Fruit fly (Drosophila melanogaster): ENCODE data around the gene sofe.

The sofe gene

DNA sequence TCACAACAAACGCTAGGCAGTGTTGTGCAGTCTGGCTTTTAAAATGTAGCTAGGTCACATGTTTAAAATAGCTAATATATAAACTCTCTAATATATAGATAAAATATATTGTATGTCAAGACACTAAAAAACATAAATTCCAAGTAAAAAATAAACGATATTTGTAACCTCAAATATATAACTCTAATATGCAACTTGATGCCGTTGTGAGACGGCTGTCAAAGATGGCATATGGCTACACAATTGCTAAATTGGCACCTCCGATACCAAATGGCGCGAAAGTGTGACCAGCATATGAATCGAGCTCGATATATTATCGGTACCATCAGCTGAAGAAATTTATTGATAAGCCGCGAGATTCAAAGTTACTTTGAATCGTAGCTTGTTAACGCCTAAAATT, 42.0 kb upstream of the sofe start, which contains the start of gene CG1582 (continued):
- TF ChIP-seq chif (GFP tag; optimal IDR thresholded peaks at IDR 0.05) (no peak), CG15696 (tag; optimal IDR thresholded peaks at IDR 0.05) (peak; percentile 25), CG12391 (tag; optimal IDR thresholded peaks at IDR 0.05) (peak; percentile 53), insv (GFP tag; optimal IDR thresholded peaks at IDR 0.05) (no peak), CG1832 (GFP tag; optimal IDR thresholded peaks at IDR 0.05) (no peak), CG13287 (GFP tag; IDR thresholded peaks at IDR 0.05; ENCODE audit: partially characterized antibody) (peak; percentile 43; the same call in 1 of the 2 replicates), Med (GFP tag) (peak; percentile 51), Trl (optimal IDR thresholded peaks at IDR 0.05) (no peak), Trl (GFP tag; optimal IDR thresholded peaks at IDR 0.05) (no peak), Dek (tag; optimal IDR thresholded peaks at IDR 0.05) (peak; percentile 47), D19A (tag; optimal IDR thresholded peaks at IDR 0.05) (peak; percentile 4), wdn (GFP tag; IDR thresholded peaks at IDR 0.05) (no peak), cg (GFP tag; optimal IDR thresholded peaks at IDR 0.05) (no peak), CG10366 (GFP tag; IDR thresholded peaks at IDR 0.05) (no peak), CG14667 (GFP tag; IDR thresholded peaks at IDR 0.05) (no peak), sens-2 (GFP tag; IDR thresholded peaks at IDR 0.05) (no peak), CG8290 (GFP tag; optimal IDR thresholded peaks at IDR 0.05) (no peak), CG8290 (tag; optimal IDR thresholded peaks at IDR 0.05) (no peak), MTF-1 (GFP tag; optimal IDR thresholded peaks at IDR 0.05; ENCODE audit: borderline replicate concordance) (no peak), zf30C (GFP tag; optimal IDR thresholded peaks at IDR 0.05) (no peak), MBD-R2 (GFP tag; IDR thresholded peaks at IDR 0.05) (peak; percentile 78), Hmx (GFP tag; optimal IDR thresholded peaks at IDR 0.05) (no peak), stc (GFP tag; IDR thresholded peaks at IDR 0.05) (no peak), onecut (GFP tag; IDR thresholded peaks at IDR 0.05) (no peak), CG7372 (GFP tag; IDR thresholded peaks at IDR 0.05) (no peak), CG34376 (GFP tag; optimal IDR thresholded peaks at IDR 0.05) (no peak), disco-r (GFP tag; optimal IDR thresholded peaks at IDR 0.05) (no peak), CG11723 (GFP tag; optimal IDR thresholded peaks at IDR 0.05) (no peak), CG31224 (GFP tag; IDR thresholded peaks at IDR 0.05) (no peak), CG5953 (GFP tag; IDR thresholded peaks at IDR 0.05) (no peak), CG8765 (GFP tag; IDR thresholded peaks at IDR 0.05) (no peak), cwo (GFP tag; optimal IDR thresholded peaks at IDR 0.05) (no peak), unpg (GFP tag; optimal IDR thresholded peaks at IDR 0.05) (peak; percentile 14), unc-4 (GFP tag; IDR thresholded peaks at IDR 0.05; ENCODE audit: partially characterized antibody) (peak; percentile 42; the same call in 1 of the 2 replicates), dmrt11E (tag; optimal IDR thresholded peaks at IDR 0.05) (peak; percentile 21), Side (GFP tag; optimal IDR thresholded peaks at IDR 0.05) (no peak), gce (GFP tag; IDR thresholded peaks at IDR 0.05) (no peak), ase (GFP tag; IDR thresholded peaks at IDR 0.05) (no peak), caup (GFP tag; optimal IDR thresholded peaks at IDR 0.05; ENCODE audit: severe bottlenecking) (no peak), CG2889 (GFP tag; IDR thresholded peaks at IDR 0.05) (no peak), Myb (GFP tag; optimal IDR thresholded peaks at IDR 0.05) (no peak), salm (tag; optimal IDR thresholded peaks at IDR 0.05) (no peak), ems (GFP tag; optimal IDR thresholded peaks at IDR 0.05) (no peak), ci (GFP tag; IDR thresholded peaks at IDR 0.05) (no peak), CG4424 (GFP tag; optimal IDR thresholded peaks at IDR 0.05) (no peak), Antp (GFP tag; optimal IDR thresholded peaks at IDR 0.05) (no peak), Bdp1 (GFP tag; optimal IDR thresholded peaks at IDR 0.05) (no peak), Abd-B (GFP tag; optimal IDR thresholded peaks at IDR 0.05) (peak; percentile 13), toy (GFP tag; IDR thresholded peaks at IDR 0.05) (no peak), gsb (GFP tag; IDR thresholded peaks at IDR 0.05) (no peak), sqz (GFP tag; optimal IDR thresholded peaks at IDR 0.05) (no peak), sim (GFP tag; IDR thresholded peaks at IDR 0.05) (no peak), CG12299 (tag; optimal IDR thresholded peaks at IDR 0.05) (no peak)
